Worm (Caenorhabditis elegans): Measurements from ENCODE around the gene isp-1.

DNA sequence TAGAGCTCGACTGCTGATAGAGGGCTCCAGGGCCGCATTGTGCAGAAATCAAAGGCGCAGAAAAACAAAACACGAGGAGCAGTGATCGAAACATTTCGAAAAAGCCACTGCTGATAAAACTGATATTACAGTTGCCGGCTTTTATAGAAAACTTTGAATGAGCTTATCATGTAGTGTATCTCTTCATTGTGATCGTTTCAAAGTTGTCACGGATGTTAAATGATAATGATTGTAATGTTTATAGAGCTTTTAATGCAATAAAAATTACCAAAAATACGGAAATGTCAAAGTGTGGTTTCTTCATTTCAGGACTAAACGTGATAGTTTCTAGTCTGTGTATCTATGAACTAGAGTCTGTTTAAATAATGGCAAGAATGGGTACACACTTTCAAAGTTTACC, 32.8 kb upstream of the isp-1 start, which contains the start of gene clec-52:
- TF ChIP-seq pha-4 (tag; optimal IDR thresholded peaks at IDR 0.05) (no peak), lin-13 (tag; optimal IDR thresholded peaks at IDR 0.05) (no peak), unc-120 (tag; optimal IDR thresholded peaks at IDR 0.05; ENCODE audit: poor library complexity, severe bottlenecking) (no peak), unc-62 (GFP tag; optimal IDR thresholded peaks at IDR 0.05) (no peak), elt-1 (tag; optimal IDR thresholded peaks at IDR 0.05; ENCODE audit: borderline replicate concordance, insufficient read depth) (no peak), M03D4.4 (tag; optimal IDR thresholded peaks at IDR 0.05) (no peak), ztf-11 (tag; optimal IDR thresholded peaks at IDR 0.05) (no peak), lin-32 (GFP tag; optimal IDR thresholded peaks at IDR 0.05) (no peak), unc-39 (tag; optimal IDR thresholded peaks at IDR 0.05) (no peak), ceh-39 (tag; optimal IDR thresholded peaks at IDR 0.05) (no peak), mep-1 (tag; optimal IDR thresholded peaks at IDR 0.05) (no peak), elt-3 (tag; optimal IDR thresholded peaks at IDR 0.05) (no peak), nhr-76 (tag; optimal IDR thresholded peaks at IDR 0.05) (no peak), snpc-4 (tag; optimal IDR thresholded peaks at IDR 0.05) (no peak)

Data from whole organism, mixed stage, embryonic.